Fruit fly (Drosophila melanogaster) whole organism, embryonic: Measurements from ENCODE around the gene CG15891.

Source experiments
- Aef1 ChIP-seq: fragments of 200-800 bp; sonication (Bioruptor generic); IDR thresholded peaks from 3 replicates; pipeline ENCODE4 v1.3.6; 2022; ENCODE audit warnings: missing biosample characterization, missing genetic modification characterization
- Atf6 ChIP-seq: fragments of 200-800 bp; sonication (Bioruptor generic); IDR thresholded peaks from 2 replicates; pipeline ENCODE4 v1.3.6; 2022; ENCODE audit warnings: missing biosample characterization, missing genetic modification characterization
- B-H1 ChIP-seq: fragments of 200-800 bp; sonication (Bioruptor generic); IDR thresholded peaks from 3 replicates; pipeline ENCODE4 v1.3.6; 2022; ENCODE audit warnings: missing biosample characterization, missing genetic modification characterization
- B-H2 ChIP-seq: fragments of 200-800 bp; sonication (Bioruptor generic); optimal IDR thresholded peaks from 2 replicates; lab custom pipeline; 2018; ENCODE audit warnings: missing biosample characterization, mild to moderate bottlenecking, missing genetic modification characterization
- BEAF-32 ChIP-seq: fragments of 200-800 bp; sonication (Bioruptor generic); optimal IDR thresholded peaks from 3 replicates; lab custom pipeline; 2017; ENCODE audit warnings: missing biosample characterization, missing genetic modification characterization, mild to moderate bottlenecking, moderate library complexity, missing genetic modification reagents
- Bgb ChIP-seq: fragments of 200-800 bp; sonication (Bioruptor generic); IDR thresholded peaks from 2 replicates; pipeline ENCODE4 v1.3.6; 2022; ENCODE audit warnings: missing biosample characterization, missing genetic modification characterization; ENCODE audit not compliant: partially characterized antibody
- Blimp-1 ChIP-seq: fragments of 200-800 bp; sonication (Bioruptor generic); optimal IDR thresholded peaks from 3 replicates; lab custom pipeline; 2018; ENCODE audit warnings: missing biosample characterization, missing genetic modification characterization, mild to moderate bottlenecking, moderate library complexity, missing genetic modification reagents
- CG10321 ChIP-seq: fragments of 200-800 bp; sonication (Bioruptor generic); IDR thresholded peaks from 2 replicates; pipeline ENCODE4 v1.3.6; 2022; ENCODE audit warnings: missing biosample characterization, missing genetic modification characterization
- CG10979 ChIP-seq: fragments of 200-800 bp; sonication (Bioruptor generic); optimal IDR thresholded peaks from 2 replicates; lab custom pipeline; 2018; ENCODE audit warnings: missing biosample characterization, mild to moderate bottlenecking, missing genetic modification characterization, moderate library complexity
- CG14860 ChIP-seq: fragments of 200-800 bp; sonication (Bioruptor generic); IDR thresholded peaks from 3 replicates; pipeline ENCODE4 v1.3.6; 2022; ENCODE audit warnings: missing biosample characterization, missing genetic modification characterization; ENCODE audit not compliant: partially characterized antibody
- CG15269 ChIP-seq: fragments of 200-800 bp; sonication (Bioruptor generic); optimal IDR thresholded peaks from 2 replicates; lab custom pipeline; 2018; ENCODE audit warnings: missing biosample characterization, mild to moderate bottlenecking, missing genetic modification characterization, moderate library complexity
- CG2202 ChIP-seq: fragments of 200-800 bp; sonication (Bioruptor generic); optimal IDR thresholded peaks from 2 replicates; lab custom pipeline; 2018; ENCODE audit warnings: missing biosample characterization, mild to moderate bottlenecking, missing genetic modification characterization
- CG2678 ChIP-seq: fragments of 200-800 bp; sonication (Bioruptor generic); optimal IDR thresholded peaks from 3 replicates; lab custom pipeline; 2019; ENCODE audit warnings: missing biosample characterization, mild to moderate bottlenecking, missing genetic modification characterization, moderate library complexity
- CG31224 ChIP-seq: fragments of 200-800 bp; sonication (Bioruptor generic); IDR thresholded peaks from 2 replicates; pipeline ENCODE4 v1.3.6; 2022; ENCODE audit warnings: missing biosample characterization, missing genetic modification characterization
- CG32532 ChIP-seq: fragments of 200-800 bp; sonication (Bioruptor generic); IDR thresholded peaks from 2 replicates; pipeline ENCODE4 v1.3.6; 2022; ENCODE audit warnings: missing biosample characterization, missing genetic modification characterization
- CG32772 ChIP-seq: fragments of 200-800 bp; sonication (Bioruptor generic); IDR thresholded peaks from 2 replicates; pipeline ENCODE4 v1.3.6; 2022; ENCODE audit warnings: missing biosample characterization, missing genetic modification characterization
- CG34376 ChIP-seq: fragments of 200-800 bp; sonication (Bioruptor generic); optimal IDR thresholded peaks from 2 replicates; lab custom pipeline; 2018; ENCODE audit warnings: missing biosample characterization, mild to moderate bottlenecking, missing genetic modification characterization
- CG4360 ChIP-seq: fragments of 200-800 bp; sonication (Bioruptor generic); IDR thresholded peaks from 2 replicates; pipeline ENCODE4 v1.3.6; 2022; ENCODE audit warnings: missing biosample characterization, missing genetic modification characterization
- CG4730 ChIP-seq: fragments of 200-800 bp; sonication (Bioruptor generic); IDR thresholded peaks from 2 replicates; pipeline ENCODE4 v1.3.6; 2022; ENCODE audit warnings: missing biosample characterization, missing genetic modification characterization
- CG6175 ChIP-seq: fragments of 200-800 bp; sonication (Bioruptor generic); IDR thresholded peaks from 3 replicates; pipeline ENCODE4 v1.3.6; 2022; ENCODE audit warnings: missing biosample characterization, missing genetic modification characterization
- CG6254 ChIP-seq: fragments of 200-800 bp; sonication (Bioruptor generic); optimal IDR thresholded peaks from 3 replicates; lab custom pipeline; 2017; ENCODE audit warnings: mild to moderate bottlenecking, missing biosample characterization, missing genetic modification reagents, missing genetic modification characterization
- CG9437 ChIP-seq: fragments of 200-800 bp; sonication (Bioruptor generic); optimal IDR thresholded peaks from 2 replicates; lab custom pipeline; 2018; ENCODE audit warnings: missing biosample characterization, mild to moderate bottlenecking, missing genetic modification characterization
- CG9609 ChIP-seq: fragments of 200-800 bp; sonication (Bioruptor generic); optimal IDR thresholded peaks from 3 replicates; lab custom pipeline; 2016; ENCODE audit warnings: missing biosample characterization, missing genetic modification characterization
- CG9797 ChIP-seq: fragments of 200-800 bp; sonication (Bioruptor generic); optimal IDR thresholded peaks from 3 replicates; lab custom pipeline; 2018; ENCODE audit warnings: missing biosample characterization, mild to moderate bottlenecking, missing genetic modification characterization
- CTCF ChIP-seq: fragments of 200-800 bp; sonication (Bioruptor generic); optimal IDR thresholded peaks from 2 replicates; lab custom pipeline; 2017; ENCODE audit warnings: missing biosample characterization, mild to moderate bottlenecking, missing genetic modification characterization, moderate library complexity
- Dek ChIP-seq: fragments of 200-800 bp; sonication (Bioruptor generic); optimal IDR thresholded peaks from 3 replicates; lab custom pipeline; 2019; ENCODE audit warnings: missing biosample characterization, mild to moderate bottlenecking, missing genetic modification characterization, moderate library complexity
- Doc2 ChIP-seq: fragments of 200-800 bp; sonication (Bioruptor generic); IDR thresholded peaks from 2 replicates; pipeline ENCODE4 v1.3.6; 2022; ENCODE audit warnings: missing biosample characterization, missing genetic modification characterization
- Doc3 ChIP-seq: fragments of 200-800 bp; sonication (Bioruptor generic); IDR thresholded peaks from 3 replicates; pipeline ENCODE4 v1.3.6; 2022; ENCODE audit warnings: missing biosample characterization, missing genetic modification characterization; ENCODE audit not compliant: partially characterized antibody
- Dp ChIP-seq: fragments of 200-800 bp; sonication (Bioruptor generic); optimal IDR thresholded peaks from 2 replicates; lab custom pipeline; 2018; ENCODE audit warnings: missing biosample characterization, mild to moderate bottlenecking, missing genetic modification characterization, moderate library complexity
- GATAe ChIP-seq: fragments of 200-800 bp; sonication (Bioruptor generic); conservative IDR thresholded peaks from 2 replicates; pipeline ENCODE4 v1.3.6; 2022; ENCODE audit warnings: missing biosample characterization, missing genetic modification characterization
- HHEX ChIP-seq: fragments of 200-800 bp; sonication (Bioruptor generic); optimal IDR thresholded peaks from 3 replicates; lab custom pipeline; 2017; ENCODE audit warnings: missing biosample characterization, mild to moderate bottlenecking, missing genetic modification characterization, missing genetic modification reagents
- HLH54F ChIP-seq: fragments of 200-800 bp; sonication (Bioruptor generic); optimal IDR thresholded peaks from 3 replicates; lab custom pipeline; 2016; ENCODE audit warnings: missing biosample characterization, missing genetic modification characterization
- HmgD ChIP-seq: fragments of 200-800 bp; sonication (Bioruptor generic); optimal IDR thresholded peaks from 3 replicates; lab custom pipeline; 2016; ENCODE audit warnings: missing biosample characterization, missing genetic modification characterization
- Hr78 ChIP-seq, 2 experiments: fragments of 200-800 bp in 1 of 2; fragments of >200 bp in 1 of 2; sonication (Bioruptor generic) in 1 of 2; optimal IDR thresholded peaks; 2 replicates each; lab custom pipeline; 2017 to 2019; ENCODE audit warnings: missing biosample characterization in 2 of 2, missing genetic modification characterization in 2 of 2, mild to moderate bottlenecking in 1 of 2, moderate library complexity in 1 of 2
- Oaz ChIP-seq: fragments of 200-800 bp; sonication (Bioruptor generic); IDR thresholded peaks from 2 replicates; pipeline ENCODE4 v1.3.6; 2022; ENCODE audit warnings: missing biosample characterization, missing genetic modification characterization
- Sry-β ChIP-seq: fragments of 200-800 bp; sonication (Bioruptor generic); optimal IDR thresholded peaks from 2 replicates; lab custom pipeline; 2018; ENCODE audit warnings: missing biosample characterization, mild to moderate bottlenecking, missing genetic modification characterization, moderate library complexity
- ac ChIP-seq: fragments of 200-800 bp; sonication (Bioruptor generic); optimal IDR thresholded peaks from 3 replicates; lab custom pipeline; 2017; ENCODE audit warnings: missing biosample characterization, mild to moderate bottlenecking, missing genetic modification characterization
- bab2 ChIP-seq: fragments of 200-800 bp; sonication (Bioruptor generic); optimal IDR thresholded peaks from 2 replicates; lab custom pipeline; 2016; ENCODE audit warnings: missing biosample characterization, missing genetic modification characterization
- cad ChIP-seq: fragments of >200 bp; optimal IDR thresholded peaks from 2 replicates; lab custom pipeline; 2017; ENCODE audit warnings: missing biosample characterization, missing genetic modification characterization
- cas ChIP-seq: fragments of 200-800 bp; sonication (Bioruptor generic); IDR thresholded peaks from 2 replicates; pipeline ENCODE4 v1.3.6; 2022; ENCODE audit warnings: missing biosample characterization, missing genetic modification characterization
- emc ChIP-seq: fragments of 200-800 bp; sonication (Bioruptor generic); optimal IDR thresholded peaks from 2 replicates; lab custom pipeline; 2016; ENCODE audit warnings: missing biosample characterization, missing genetic modification characterization
- h ChIP-seq: fragments of >200 bp; optimal IDR thresholded peaks from 2 replicates; lab custom pipeline; 2017
- jigr1 ChIP-seq: fragments of 200-800 bp; sonication (Bioruptor generic); IDR thresholded peaks from 3 replicates; pipeline ENCODE4 v1.3.6; 2022; ENCODE audit warnings: missing biosample characterization, missing genetic modification characterization
- ken ChIP-seq: fragments of 200-800 bp; sonication (Bioruptor generic); IDR thresholded peaks from 3 replicates; pipeline ENCODE4 v1.3.6; 2022; ENCODE audit warnings: missing biosample characterization, missing genetic modification characterization
- org-1 ChIP-seq: fragments of 200-800 bp; sonication (Bioruptor generic); optimal IDR thresholded peaks from 2 replicates; lab custom pipeline; 2017; ENCODE audit warnings: missing biosample characterization, missing genetic modification characterization
- ranshi ChIP-seq: fragments of 200-800 bp; sonication (Bioruptor generic); IDR thresholded peaks from 2 replicates; pipeline ENCODE4 v1.3.6; 2022; ENCODE audit warnings: missing biosample characterization, missing genetic modification characterization
- sens ChIP-seq: fragments of 200-800 bp; sonication (Bioruptor generic); peaks from one replicate; lab custom pipeline; 2016; ENCODE audit warnings: missing biosample characterization, missing genetic modification characterization
- shn ChIP-seq: fragments of 200-800 bp; sonication (Bioruptor generic); optimal IDR thresholded peaks from 3 replicates; lab custom pipeline; 2016; ENCODE audit warnings: missing biosample characterization, missing genetic modification characterization
- so ChIP-seq: fragments of 200-800 bp; sonication (Bioruptor generic); IDR thresholded peaks from 3 replicates; pipeline ENCODE4 v1.3.6; 2022; ENCODE audit warnings: missing biosample characterization, missing genetic modification characterization
- sqz ChIP-seq: fragments of 200-800 bp; sonication (Bioruptor generic); optimal IDR thresholded peaks from 3 replicates; lab custom pipeline; 2018; ENCODE audit warnings: missing biosample characterization, mild to moderate bottlenecking, missing genetic modification characterization
- tna ChIP-seq: fragments of 200-800 bp; sonication (Bioruptor generic); IDR thresholded peaks from 2 replicates; pipeline ENCODE4 v1.3.6; 2022; ENCODE audit warnings: missing biosample characterization, missing genetic modification characterization; ENCODE audit not compliant: partially characterized antibody
- trh ChIP-seq: fragments of 200-800 bp; sonication (Bioruptor generic); optimal IDR thresholded peaks from 2 replicates; lab custom pipeline; 2016; ENCODE audit warnings: missing biosample characterization, missing genetic modification characterization

The CG15891 gene

DNA sequence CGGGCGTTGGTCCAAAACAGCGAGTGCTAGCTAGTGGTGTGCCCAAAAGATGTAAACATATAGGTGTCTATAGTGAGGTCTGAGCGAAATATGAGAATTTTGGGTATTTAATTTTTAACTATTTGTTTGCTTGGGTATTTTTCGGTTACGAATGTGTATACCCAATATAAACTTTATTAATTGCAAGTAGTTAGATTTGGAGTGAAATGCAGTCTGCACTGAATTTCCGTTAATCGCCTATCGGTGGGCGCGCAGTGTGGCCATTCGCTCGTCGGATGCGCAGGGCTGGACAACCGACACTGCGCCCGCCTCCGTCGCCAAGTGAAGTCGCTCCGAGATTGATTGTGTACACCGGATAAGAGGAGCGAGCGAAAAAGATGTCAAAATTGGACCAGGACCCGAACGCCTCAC is at the start of gene CG15891, which contains the start of gene CG3815 (continued):
- TF ChIP-seq CG4360 (GFP tag; lab: Robert Waterston, UW) (no peak), B-H1 (GFP tag; lab: Robert Waterston, UW) (no peak), CG6254 (GFP tag; lab: Kevin White, UChicago) (no peak), HmgD (GFP tag; lab: Kevin White, UChicago) (peak; percentile 3), tna (GFP tag; lab: Robert Waterston, UW) (no peak), CG4730 (GFP tag; lab: Robert Waterston, UW) (peak; percentile 31; the same call in 1 of the 2 replicates), CG9437 (peak; percentile 80), Hr78 (GFP tag; optimal IDR thresholded peaks at IDR 0.05; lab: Kevin White, UChicago) (no peak), CG32772 (GFP tag; lab: Robert Waterston, UW) (no peak), cad (GFP tag; lab: Kevin White, UChicago) (no peak), CG9609 (GFP tag; lab: Kevin White, UChicago) (peak; percentile 67), B-H2 (GFP tag; lab: Kevin White, UChicago) (no peak), GATAe (0 out of 2 replicates have a peak, but pooled peaks have one; percentile 25), sens (GFP tag; lab: Kevin White, UChicago) (peak; percentile 81), Sry-β (GFP tag; lab: Kevin White, UChicago) (peak; percentile 97), jigr1 (GFP tag; lab: Robert Waterston, UW) (0 out of 3 replicates have a peak, but pooled peaks have one; percentile 32), CG15269 (tag; lab: Kevin White, UChicago) (no peak), Bgb (GFP tag; lab: Robert Waterston, UW) (peak; percentile 23; the same call in 1 of the 2 replicates), emc (no peak), HHEX (GFP tag; lab: Kevin White, UChicago) (no peak), Atf6 (peak; percentile 35; the same call in 1 of the 2 replicates), Dek (tag; lab: Kevin White, UChicago) (peak; percentile 31), ac (GFP tag; lab: Kevin White, UChicago) (no peak), Blimp-1 (no peak), Oaz (no peak), org-1 (GFP tag; lab: Kevin White, UChicago) (no peak), CG9797 (GFP tag; lab: Kevin White, UChicago) (peak; percentile 80), CG10321 (GFP tag; lab: Robert Waterston, UW) (no peak), HLH54F (GFP tag; lab: Kevin White, UChicago) (peak; percentile 36), CG2678 (no peak), CG10979 (peak; percentile 48), ranshi (GFP tag; lab: Robert Waterston, UW) (peak; percentile 36; the same call in 1 of the 2 replicates), CG32532 (GFP tag; lab: Robert Waterston, UW) (peak; percentile 71), ken (0 out of 3 replicates have a peak, but pooled peaks have one; percentile 27), Dp (GFP tag; lab: Kevin White, UChicago) (peak; percentile 18), CG14860 (GFP tag; lab: Robert Waterston, UW) (no peak), h (lab: Kevin White, UChicago) (no peak), cas (GFP tag; lab: Robert Waterston, UW) (no peak), bab2 (peak; percentile 55), Aef1 (peak; percentile 54; the same call in 2 of the 3 replicates), CTCF (GFP tag; lab: Kevin White, UChicago) (peak; percentile 2), CG34376 (GFP tag; lab: Kevin White, UChicago) (peak; percentile 67), CG31224 (GFP tag; lab: Robert Waterston, UW) (peak; percentile 13; the same call in 1 of the 2 replicates), so (GFP tag; lab: Robert Waterston, UW) (peak; percentile 62; the same call in 1 of the 3 replicates), Doc2 (GFP tag; lab: Robert Waterston, UW) (no peak), sqz (no peak), shn (GFP tag; lab: Kevin White, UChicago) (peak; percentile 53), CG6175 (GFP tag; lab: Robert Waterston, UW) (no peak), Doc3 (GFP tag; lab: Robert Waterston, UW) (no peak), CG2202 (tag; lab: Kevin White, UChicago) (no peak), BEAF-32 (GFP tag; lab: Kevin White, UChicago) (peak; percentile 70), trh (GFP tag; lab: Kevin White, UChicago) (no peak)
